Worm (Caenorhabditis elegans): Measurements from ENCODE around the gene str-15.

DNA sequence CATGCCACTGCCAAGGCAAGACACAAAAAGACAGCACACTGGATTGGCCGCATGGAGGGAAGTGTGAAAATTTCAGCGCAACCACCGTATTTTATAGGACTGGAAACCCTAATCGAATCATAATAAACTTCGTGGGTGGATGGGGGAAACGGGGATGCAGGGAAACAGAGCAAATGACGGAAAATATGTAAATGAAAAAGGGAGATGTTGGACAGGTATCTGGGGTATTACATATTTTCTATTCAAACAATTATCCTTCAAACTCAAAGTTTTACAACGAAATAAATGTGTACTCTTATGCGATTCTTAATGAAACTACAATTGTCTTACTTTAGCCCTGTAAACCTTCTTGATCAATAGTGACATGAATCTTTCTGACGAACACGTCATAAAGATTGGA lies 38.8 kb downstream of the str-15 start, which contains the start of gene F26D2.16:
- no peak for TF ChIP-seq ztf-23 (GFP tag; IDR thresholded peaks at IDR 0.05)
- no peak for TF ChIP-seq flt-1 (GFP tag; IDR thresholded peaks at IDR 0.05)
- TF ChIP-seq cog-1 (tag; optimal IDR thresholded peaks at IDR 0.05), result no peak
- TF ChIP-seq tab-1 (GFP tag; IDR thresholded peaks at IDR 0.05), result no peak
- no peak for TF ChIP-seq ztf-29 (GFP tag; IDR thresholded peaks at IDR 0.05)
- no peak for TF ChIP-seq med-1 (GFP tag; optimal IDR thresholded peaks at IDR 0.05; ENCODE audit: insufficient read depth)
- TF ChIP-seq klf-2 (GFP tag; conservative IDR thresholded peaks at IDR 0.05), result no peak
- no peak for TF ChIP-seq T22C8.4 (GFP tag; IDR thresholded peaks at IDR 0.05)
